Worm (Caenorhabditis elegans) whole organism, L2 larva: ENCODE data around the gene B0563.5.

Experiments
- C34F6.9 ChIP-seq: fragments of 150-350 bp; optimal IDR thresholded peaks from 2 replicates; lab custom pipeline; 2014; ENCODE audit warnings: missing biosample characterization, missing genetic modification characterization
- F13H6.1 ChIP-seq: sonication (generic microtip); optimal IDR thresholded peaks from 2 replicates; lab custom pipeline; 2016; ENCODE audit warnings: missing genetic modification characterization, missing compliant biosample characterization
- R02D3.7 ChIP-seq: fragments of 150-350 bp; optimal IDR thresholded peaks from 2 replicates; lab custom pipeline; 2014; ENCODE audit warnings: missing biosample characterization, missing genetic modification characterization
- Y55F3AM.14 ChIP-seq: fragments of 200-800 bp; sonication (Bioruptor generic); optimal IDR thresholded peaks from 2 replicates; lab custom pipeline; 2018; ENCODE audit warnings: mild to moderate bottlenecking, missing genetic modification characterization, missing compliant biosample characterization
- ZK546.5 ChIP-seq: sonication (generic microtip); optimal IDR thresholded peaks from 2 replicates; lab custom pipeline; 2017; ENCODE audit warnings: missing biosample characterization, missing genetic modification characterization
- alr-1 ChIP-seq: fragments of 150-350 bp; optimal IDR thresholded peaks from 2 replicates; lab custom pipeline; 2014; ENCODE audit warnings: missing biosample characterization, missing genetic modification characterization
- aly-2 ChIP-seq: fragments of 150-350 bp; optimal IDR thresholded peaks from 2 replicates; lab custom pipeline; 2014; ENCODE audit warnings: missing biosample characterization, missing genetic modification characterization
- ama-1 ChIP-seq: fragments of 150-350 bp; optimal IDR thresholded peaks from 2 replicates; lab custom pipeline; 2018; ENCODE audit warnings: inconsistent platforms
- blmp-1 ChIP-seq: sonication (generic microtip); optimal IDR thresholded peaks from 2 replicates; lab custom pipeline; 2017; ENCODE audit warnings: missing genetic modification characterization, mild to moderate bottlenecking, missing compliant biosample characterization, antibody characterized with exemption, moderate library complexity; ENCODE audit not compliant: insufficient read depth
- ceh-16 ChIP-seq: fragments of 150-350 bp; optimal IDR thresholded peaks from 2 replicates; lab custom pipeline; 2014; ENCODE audit warnings: missing biosample characterization, missing genetic modification characterization
- ceh-82 ChIP-seq: fragments of 150-350 bp; optimal IDR thresholded peaks from 2 replicates; lab custom pipeline; 2014; ENCODE audit warnings: missing biosample characterization, missing genetic modification characterization
- crh-2 ChIP-seq: sonication (generic microtip); optimal IDR thresholded peaks from 2 replicates; lab custom pipeline; 2017; ENCODE audit warnings: missing biosample characterization, missing genetic modification characterization
- dmd-4 ChIP-seq: sonication (generic microtip); optimal IDR thresholded peaks from 2 replicates; lab custom pipeline; 2017; ENCODE audit warnings: missing biosample characterization, missing genetic modification characterization
- egl-27 ChIP-seq: sonication (generic microtip); optimal IDR thresholded peaks from 3 replicates; lab custom pipeline; 2017; ENCODE audit warnings: missing biosample characterization, missing genetic modification reagents, missing genetic modification characterization
- elt-1 ChIP-seq: fragments of 150-350 bp; optimal IDR thresholded peaks from 2 replicates; lab custom pipeline; 2014; ENCODE audit warnings: missing biosample characterization, missing genetic modification characterization
- elt-3 ChIP-seq: sonication (generic microtip); optimal IDR thresholded peaks from 2 replicates; lab custom pipeline; 2017; ENCODE audit warnings: missing biosample characterization, missing genetic modification characterization
- fos-1 ChIP-seq: fragments of 150-350 bp; optimal IDR thresholded peaks from 2 replicates; lab custom pipeline; 2014; ENCODE audit warnings: missing biosample characterization, missing genetic modification characterization
- gmeb-1 ChIP-seq: fragments of 150-350 bp; optimal IDR thresholded peaks from 2 replicates; lab custom pipeline; 2014; ENCODE audit warnings: missing biosample characterization, missing genetic modification characterization
- lin-11 ChIP-seq: fragments of 150-350 bp; sonication (generic microtip); optimal IDR thresholded peaks from 2 replicates; lab custom pipeline; 2014; ENCODE audit warnings: missing biosample characterization, missing genetic modification characterization, inconsistent platforms, mixed read lengths
- lin-13 ChIP-seq: fragments of 150-350 bp; optimal IDR thresholded peaks from 2 replicates; lab custom pipeline; 2014; ENCODE audit warnings: missing biosample characterization, missing genetic modification reagents, missing genetic modification characterization
- lin-39 ChIP-seq: fragments of 150-350 bp; optimal IDR thresholded peaks from 2 replicates; lab custom pipeline; 2014; ENCODE audit warnings: missing biosample characterization, missing genetic modification reagents, missing genetic modification characterization
- lsy-2 ChIP-seq, 2 experiments: fragments of 150-350 bp in 1 of 2; sonication (generic microtip) in 1 of 2; optimal IDR thresholded peaks; 2 replicates each; lab custom pipeline; 2014 to 2017; ENCODE audit warnings: missing biosample characterization in 2 of 2, missing genetic modification characterization in 2 of 2
- mab-5 ChIP-seq: fragments of 150-350 bp; optimal IDR thresholded peaks from 2 replicates; lab custom pipeline; 2014; ENCODE audit warnings: missing biosample characterization, missing genetic modification characterization
- mbf-1 ChIP-seq: sonication (generic microtip); optimal IDR thresholded peaks from 2 replicates; lab custom pipeline; 2017; ENCODE audit warnings: missing biosample characterization, missing genetic modification characterization
- mdl-1 ChIP-seq, 2 experiments: fragments of 150-350 bp in 1 of 2; sonication (generic microtip) in 1 of 2; optimal IDR thresholded peaks; 2 replicates each; lab custom pipeline; 2017; ENCODE audit warnings: missing biosample characterization in 2 of 2, missing genetic modification characterization in 2 of 2
- nhr-10 ChIP-seq: sonication (generic microtip); optimal IDR thresholded peaks from 2 replicates; lab custom pipeline; 2017; ENCODE audit warnings: missing biosample characterization, missing genetic modification characterization
- nhr-11 ChIP-seq: fragments of 150-350 bp; optimal IDR thresholded peaks from 2 replicates; lab custom pipeline; 2014; ENCODE audit warnings: missing biosample characterization, missing genetic modification characterization
- nhr-12 ChIP-seq: fragments of 150-350 bp; optimal IDR thresholded peaks from 2 replicates; lab custom pipeline; 2014; ENCODE audit warnings: missing biosample characterization, missing genetic modification characterization
- nhr-129 ChIP-seq: fragments of 150-350 bp; optimal IDR thresholded peaks from 2 replicates; lab custom pipeline; 2014; ENCODE audit warnings: missing biosample characterization, missing genetic modification characterization
- nhr-21 ChIP-seq: fragments of 150-350 bp; optimal IDR thresholded peaks from 2 replicates; lab custom pipeline; 2014; ENCODE audit warnings: missing biosample characterization, missing genetic modification characterization
- nhr-23 ChIP-seq: fragments of 150-350 bp; optimal IDR thresholded peaks from 2 replicates; lab custom pipeline; 2014; ENCODE audit warnings: missing biosample characterization, missing genetic modification reagents, missing genetic modification characterization
- nhr-237 ChIP-seq: fragments of 150-350 bp; optimal IDR thresholded peaks from 2 replicates; lab custom pipeline; 2014; ENCODE audit warnings: missing biosample characterization, missing genetic modification characterization
- nhr-25 ChIP-seq: fragments of 150-350 bp; sonication (generic microtip); optimal IDR thresholded peaks from 3 replicates; lab custom pipeline; 2014; ENCODE audit warnings: missing biosample characterization, missing genetic modification characterization
- nhr-6 ChIP-seq: fragments of 150-350 bp; optimal IDR thresholded peaks from 2 replicates; lab custom pipeline; 2014; ENCODE audit warnings: missing biosample characterization, missing genetic modification characterization
- nhr-77 ChIP-seq: fragments of 150-350 bp; optimal IDR thresholded peaks from 2 replicates; lab custom pipeline; 2014; ENCODE audit warnings: missing biosample characterization, missing genetic modification characterization
- peb-1 ChIP-seq: fragments of 150-350 bp; optimal IDR thresholded peaks from 2 replicates; lab custom pipeline; 2014; ENCODE audit warnings: missing biosample characterization, missing genetic modification characterization
- sem-4 ChIP-seq: fragments of 150-350 bp; optimal IDR thresholded peaks from 2 replicates; lab custom pipeline; 2014; ENCODE audit warnings: missing biosample characterization, missing genetic modification reagents, missing genetic modification characterization
- skn-1 ChIP-seq: sonication (generic microtip); optimal IDR thresholded peaks from 2 replicates; lab custom pipeline; 2017; ENCODE audit warnings: missing biosample characterization, missing genetic modification characterization
- sma-3 ChIP-seq: sonication (generic microtip); optimal IDR thresholded peaks from 2 replicates; lab custom pipeline; 2016; ENCODE audit warnings: missing genetic modification reagents, missing genetic modification characterization, missing compliant biosample characterization
- sma-9 ChIP-seq, 2 experiments: fragments of 150-350 bp in 1 of 2; sonication (generic microtip) in 1 of 2; optimal IDR thresholded peaks; 2 replicates each; lab custom pipeline; 2014 to 2016; ENCODE audit warnings: missing genetic modification characterization in 2 of 2, mild to moderate bottlenecking in 1 of 2, missing biosample characterization in 1 of 2, missing compliant biosample characterization in 1 of 2, missing genetic modification reagents in 1 of 2, moderate library complexity in 1 of 2
- snpc-4 ChIP-seq: fragments of 150-350 bp; optimal IDR thresholded peaks from 2 replicates; lab custom pipeline; 2014; ENCODE audit warnings: missing biosample characterization, missing genetic modification characterization
- unc-39 ChIP-seq: fragments of 150-350 bp; optimal IDR thresholded peaks from 2 replicates; lab custom pipeline; 2014; ENCODE audit warnings: missing biosample characterization, missing genetic modification characterization
- unc-55 ChIP-seq: fragments of 150-350 bp; sonication (generic microtip); optimal IDR thresholded peaks from 3 replicates; lab custom pipeline; 2014; ENCODE audit warnings: missing biosample characterization, missing genetic modification reagents, missing genetic modification characterization
- unc-62 ChIP-seq: fragments of 150-350 bp; optimal IDR thresholded peaks from 2 replicates; lab custom pipeline; 2014; ENCODE audit warnings: missing biosample characterization, missing genetic modification reagents, missing genetic modification characterization
- zag-1 ChIP-seq: fragments of 150-350 bp; optimal IDR thresholded peaks from 2 replicates; lab custom pipeline; 2014; ENCODE audit warnings: missing biosample characterization, missing genetic modification characterization
- ztf-1 ChIP-seq: fragments of 200-800 bp; sonication (Bioruptor generic); conservative IDR thresholded peaks from 2 replicates; pipeline ENCODE4 v1.3.6; 2022; ENCODE audit warnings: missing genetic modification characterization, missing compliant biosample characterization
- ztf-11 ChIP-seq: sonication (generic microtip); optimal IDR thresholded peaks from 2 replicates; lab custom pipeline; 2017; ENCODE audit warnings: missing biosample characterization, missing genetic modification characterization
- ztf-4 ChIP-seq: fragments of 150-350 bp; optimal IDR thresholded peaks from 2 replicates; lab custom pipeline; 2014; ENCODE audit warnings: missing biosample characterization, missing genetic modification characterization

The B0563.5 gene

DNA sequence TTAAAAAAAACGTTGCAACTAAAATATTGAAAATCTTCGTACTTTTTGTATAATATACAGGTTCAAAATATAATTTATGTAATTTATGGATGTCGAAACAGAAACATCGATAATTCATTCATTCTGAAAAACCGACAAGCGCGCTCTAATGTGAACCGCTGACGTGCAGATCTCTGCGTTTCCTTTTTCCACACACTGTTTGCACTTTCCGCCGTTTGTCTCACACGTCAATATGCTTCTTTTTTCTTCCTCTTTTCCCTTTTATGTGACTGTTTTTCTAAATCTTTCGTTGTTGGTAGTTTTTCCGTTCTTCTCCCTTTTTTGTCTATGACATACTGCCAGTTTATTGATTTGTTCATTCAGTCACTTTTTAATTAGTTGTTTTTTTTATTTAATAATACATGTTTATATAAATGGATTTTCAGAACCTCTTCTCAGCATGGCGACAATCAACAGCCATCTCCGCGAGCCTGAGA is 4.4 kb downstream of the B0563.5 start, which contains the start of gene tmbi-4:
Gene tmbi-4, plus strand, starts transcription at position 426 of the 476 bp plus-strand sequence.
- TF ChIP-seq ztf-11 (tag; lab: Kevin White, UChicago) (no peak), Y55F3AM.14 (GFP tag; lab: Kevin White, UChicago) (no peak), ama-1 (lab: Kevin White, UChicago) (no peak), blmp-1 (tag; lab: Kevin White, UChicago) (peak; percentile 82), ceh-16 (no peak), lin-13 (GFP tag; lab: Kevin White, UChicago) (peak; percentile 48), gmeb-1 (tag; lab: Kevin White, UChicago) (no peak), aly-2 (tag; lab: Kevin White, UChicago) (no peak), ceh-82 (no peak), peb-1 (no peak), crh-2 (peak; percentile 94), lin-11 (tag; lab: Kevin White, UChicago) (no peak), ztf-4 (no peak), mbf-1 (tag; lab: Kevin White, UChicago) (no peak), lsy-2 (tag; optimal IDR thresholded peaks at IDR 0.05; lab: Kevin White, UChicago) (peak in 1 of 2 experiments; percentile 69), dmd-4 (no peak), unc-62 (GFP tag; lab: Kevin White, UChicago) (no peak), elt-1 (no peak), fos-1 (tag; lab: Kevin White, UChicago) (peak; percentile 65), nhr-23 (tag; lab: Kevin White, UChicago) (no peak), nhr-6 (tag; lab: Kevin White, UChicago) (no peak), nhr-11 (tag; lab: Kevin White, UChicago) (no peak), ztf-1 (GFP tag; lab: Robert Waterston, UW) (no peak), sma-9 (GFP tag; optimal IDR thresholded peaks at IDR 0.05; lab: Kevin White, UChicago) (peak; percentile 55), sma-9 (tag; optimal IDR thresholded peaks at IDR 0.05; lab: Kevin White, UChicago) (no peak), snpc-4 (tag; lab: Kevin White, UChicago) (no peak), nhr-21 (tag; lab: Kevin White, UChicago) (peak; percentile 26), mab-5 (peak; percentile 15), alr-1 (tag; lab: Kevin White, UChicago) (no peak), nhr-237 (no peak), egl-27 (no peak), nhr-129 (tag; lab: Kevin White, UChicago) (peak; percentile 71), nhr-10 (no peak), lin-39 (tag; lab: Kevin White, UChicago) (no peak), ZK546.5 (tag; lab: Kevin White, UChicago) (no peak), elt-3 (tag; lab: Kevin White, UChicago) (no peak), zag-1 (tag; lab: Kevin White, UChicago) (no peak), nhr-77 (tag; lab: Kevin White, UChicago) (no peak), F13H6.1 (tag; lab: Kevin White, UChicago) (peak; percentile 53), nhr-12 (tag; lab: Kevin White, UChicago) (no peak), sem-4 (tag; lab: Kevin White, UChicago) (peak; percentile 27), nhr-25 (tag; lab: Kevin White, UChicago) (peak; percentile 34), unc-39 (tag; lab: Kevin White, UChicago) (no peak), sma-3 (GFP tag; lab: Kevin White, UChicago) (peak; percentile 32), C34F6.9 (peak; percentile 71), skn-1 (tag; lab: Kevin White, UChicago) (no peak), unc-55 (GFP tag; lab: Kevin White, UChicago) (no peak), mdl-1 (tag; optimal IDR thresholded peaks at IDR 0.05; lab: Kevin White, UChicago) (no peak), R02D3.7 (tag; lab: Kevin White, UChicago) (no peak)
